1 fruit fly cellular context compared by ENCODE assay signal in genomic region chr2L:1157679-1158518, dm6.
TF ChIP-seq lines count a peak whose summit lies in the region.

capt (minus strand) TSS chr2L:1158262.

TF ChIP-seq in whole organism, embryonic, 481 proteins besides CTCF, POLR2A, EP300 and RAD21 (continued from another document):
- TF ChIP-seq CG1529 (GFP tag; optimal IDR thresholded peaks at IDR 0.05; lab: Kevin White, UChicago), result no peak
- peak; percentile 53 for TF ChIP-seq lilli (GFP tag; optimal IDR thresholded peaks at IDR 0.05; lab: Kevin White, UChicago)
- no peak for TF ChIP-seq CG14014 (GFP tag; IDR thresholded peaks at IDR 0.05; lab: Robert Waterston, UW)
- TF ChIP-seq crol (GFP tag; IDR thresholded peaks at IDR 0.05; lab: Robert Waterston, UW), result peak; percentile 90
- TF ChIP-seq CG6654 (GFP tag; optimal IDR thresholded peaks at IDR 0.05; lab: Kevin White, UChicago), result no peak
- no peak for TF ChIP-seq CG12236 (GFP tag; optimal IDR thresholded peaks at IDR 0.05; lab: Kevin White, UChicago)
- peak; percentile 49 for TF ChIP-seq mam (GFP tag; optimal IDR thresholded peaks at IDR 0.05; lab: Kevin White, UChicago)
- peak; percentile 35 for TF ChIP-seq PHDP (tag; optimal IDR thresholded peaks at IDR 0.05; lab: Kevin White, UChicago)
- TF ChIP-seq slp2 (GFP tag; optimal IDR thresholded peaks at IDR 0.05; lab: Kevin White, UChicago), result peak; percentile 18
- TF ChIP-seq dimm (GFP tag; IDR thresholded peaks at IDR 0.05; lab: Robert Waterston, UW), result no peak
- TF ChIP-seq Dek (tag; optimal IDR thresholded peaks at IDR 0.05; lab: Kevin White, UChicago), result peak; percentile 26
- TF ChIP-seq sob (GFP tag; IDR thresholded peaks at IDR 0.05; lab: Robert Waterston, UW), result peak; percentile 8; the same call in 1 of the 2 replicates
- peak; percentile 44 for TF ChIP-seq gcm (GFP tag; optimal IDR thresholded peaks at IDR 0.05; lab: Kevin White, UChicago)
- peak; percentile 16 for TF ChIP-seq dm (GFP tag; optimal IDR thresholded peaks at IDR 0.05; lab: Kevin White, UChicago)
- TF ChIP-seq Atf-2 (GFP tag; optimal IDR thresholded peaks at IDR 0.05; lab: Kevin White, UChicago), result no peak
- TF ChIP-seq aop (GFP tag; IDR thresholded peaks at IDR 0.05; lab: Robert Waterston, UW), result 0 out of 2 replicates have a peak, but pooled peaks have one; percentile 8
- TF ChIP-seq CG12391 (tag; optimal IDR thresholded peaks at IDR 0.05; lab: Kevin White, UChicago), result peak; percentile 54
- no peak for TF ChIP-seq org-1 (GFP tag; optimal IDR thresholded peaks at IDR 0.05; lab: Kevin White, UChicago)
- TF ChIP-seq Dip2 (GFP tag; IDR thresholded peaks at IDR 0.05; lab: Robert Waterston, UW), result no peak
- TF ChIP-seq Fer1 (GFP tag; optimal IDR thresholded peaks at IDR 0.05; lab: Kevin White, UChicago), result peak; percentile 10
- TF ChIP-seq CG1603 (tag; optimal IDR thresholded peaks at IDR 0.05; lab: Kevin White, UChicago), result peak; percentile 39
- peak; percentile 28 for TF ChIP-seq CG12659 (GFP tag; optimal IDR thresholded peaks at IDR 0.05; lab: Kevin White, UChicago)
- TF ChIP-seq Vsx1 (GFP tag; optimal IDR thresholded peaks at IDR 0.05; lab: Kevin White, UChicago), result no peak
- peak; percentile 17 for TF ChIP-seq zen (tag; optimal IDR thresholded peaks at IDR 0.05; lab: Kevin White, UChicago)
- TF ChIP-seq Gug (GFP tag; IDR thresholded peaks at IDR 0.05; lab: Robert Waterston, UW), result 0 out of 4 replicates have a peak, but pooled peaks have one; percentile 16
- peak; percentile 75 for TF ChIP-seq gfzf (GFP tag; optimal IDR thresholded peaks at IDR 0.05; lab: Kevin White, UChicago)
